Fruit fly (Drosophila melanogaster) whole organism, embryonic: ENCODE data around the gene DIP-alpha.

Source experiments
- Awh ChIP-seq: fragments of 200-800 bp; sonication (Bioruptor generic); IDR thresholded peaks from 2 replicates; pipeline ENCODE4, ENCODE4 v1.3.6; 2022; ENCODE audit warnings: missing biosample characterization, missing genetic modification characterization
- CG10959 ChIP-seq: fragments of 200-800 bp; sonication (Bioruptor generic); IDR thresholded peaks from 2 replicates; pipeline ENCODE4 v1.3.6; 2022; ENCODE audit warnings: missing biosample characterization, missing genetic modification characterization
- CG12071 ChIP-seq: fragments of 200-800 bp; sonication (Bioruptor generic); optimal IDR thresholded peaks from 3 replicates; lab custom pipeline; 2018; ENCODE audit warnings: missing biosample characterization, mild to moderate bottlenecking, missing genetic modification characterization
- CG12155 ChIP-seq: fragments of 200-800 bp; sonication (Bioruptor generic); optimal IDR thresholded peaks from 3 replicates; lab custom pipeline; 2016; ENCODE audit warnings: missing biosample characterization, missing genetic modification characterization
- CG14965 ChIP-seq: fragments of 200-800 bp; sonication (Bioruptor generic); optimal IDR thresholded peaks from 2 replicates; lab custom pipeline; 2016; ENCODE audit warnings: missing biosample characterization, missing genetic modification characterization, borderline replicate concordance
- CG16863 ChIP-seq: fragments of 200-800 bp; sonication (Bioruptor generic); optimal IDR thresholded peaks from 3 replicates; lab custom pipeline; 2016; ENCODE audit warnings: missing biosample characterization, missing genetic modification characterization
- CG17186 ChIP-seq: fragments of 200-800 bp; sonication (Bioruptor generic); optimal IDR thresholded peaks from 3 replicates; lab custom pipeline; 2017; ENCODE audit warnings: missing biosample characterization, missing genetic modification reagents, missing genetic modification characterization
- CG17328 ChIP-seq: fragments of 200-800 bp; sonication (Bioruptor generic); IDR thresholded peaks from 2 replicates; pipeline ENCODE4 v1.3.6; 2022; ENCODE audit warnings: missing biosample characterization, missing genetic modification characterization
- CG18599 ChIP-seq: fragments of 200-800 bp; sonication (Bioruptor generic); optimal IDR thresholded peaks from 3 replicates; lab custom pipeline; 2017; ENCODE audit warnings: missing biosample characterization, missing genetic modification characterization, mild to moderate bottlenecking, moderate library complexity, missing genetic modification reagents
- CG18619 ChIP-seq: fragments of 200-800 bp; sonication (Bioruptor generic); optimal IDR thresholded peaks from 3 replicates; lab custom pipeline; 2017; ENCODE audit warnings: missing biosample characterization, mild to moderate bottlenecking, missing genetic modification characterization
- CG2129 ChIP-seq: fragments of 200-800 bp; sonication (Bioruptor generic); IDR thresholded peaks from 2 replicates; pipeline ENCODE4 v1.3.6; 2022; ENCODE audit warnings: missing biosample characterization, missing genetic modification characterization; ENCODE audit not compliant: partially characterized antibody
- CG2199 ChIP-seq: fragments of 200-800 bp; sonication (Bioruptor generic); IDR thresholded peaks from 3 replicates; pipeline ENCODE4 v1.3.6; 2022; ENCODE audit warnings: missing biosample characterization, missing genetic modification characterization
- CG30403 ChIP-seq: fragments of 200-800 bp; sonication (Bioruptor generic); optimal IDR thresholded peaks from 3 replicates; lab custom pipeline; 2016; ENCODE audit warnings: missing biosample characterization, missing genetic modification characterization
- CG32767 ChIP-seq: fragments of 200-800 bp; sonication (Bioruptor generic); IDR thresholded peaks from 2 replicates; pipeline ENCODE4 v1.3.6; 2022; ENCODE audit warnings: missing biosample characterization, missing genetic modification characterization
- CG4360 ChIP-seq: fragments of 200-800 bp; sonication (Bioruptor generic); IDR thresholded peaks from 2 replicates; pipeline ENCODE4 v1.3.6; 2022; ENCODE audit warnings: missing biosample characterization, missing genetic modification characterization
- CG43689 ChIP-seq: fragments of 200-800 bp; sonication (Bioruptor generic); IDR thresholded peaks from 2 replicates; pipeline ENCODE4 v1.3.6; 2022; ENCODE audit warnings: missing biosample characterization, missing genetic modification characterization
- CG4424 ChIP-seq: fragments of 200-800 bp; sonication (Bioruptor generic); optimal IDR thresholded peaks from 3 replicates; lab custom pipeline; 2016; ENCODE audit warnings: missing biosample characterization, missing genetic modification characterization
- CG4730 ChIP-seq: fragments of 200-800 bp; sonication (Bioruptor generic); IDR thresholded peaks from 2 replicates; pipeline ENCODE4 v1.3.6; 2022; ENCODE audit warnings: missing biosample characterization, missing genetic modification characterization
- CG8765 ChIP-seq: fragments of 200-800 bp; sonication (Bioruptor generic); IDR thresholded peaks from 2 replicates; pipeline ENCODE4 v1.3.6; 2022; ENCODE audit warnings: missing biosample characterization, missing genetic modification characterization
- Dbx ChIP-seq: fragments of 200-800 bp; sonication (Bioruptor generic); IDR thresholded peaks from 3 replicates; pipeline ENCODE4 v1.3.6; 2022; ENCODE audit warnings: missing biosample characterization, missing genetic modification characterization
- Doc2 ChIP-seq: fragments of 200-800 bp; sonication (Bioruptor generic); IDR thresholded peaks from 2 replicates; pipeline ENCODE4 v1.3.6; 2022; ENCODE audit warnings: missing biosample characterization, missing genetic modification characterization
- Hr78 ChIP-seq, 2 experiments: fragments of 200-800 bp in 1 of 2; fragments of >200 bp in 1 of 2; sonication (Bioruptor generic) in 1 of 2; optimal IDR thresholded peaks; 2 replicates each; lab custom pipeline; 2017 to 2019; ENCODE audit warnings: missing biosample characterization in 2 of 2, missing genetic modification characterization in 2 of 2, mild to moderate bottlenecking in 1 of 2, moderate library complexity in 1 of 2
- Kr ChIP-seq: fragments of 200-800 bp; sonication (Bioruptor generic); optimal IDR thresholded peaks from 2 replicates; lab custom pipeline; 2017; ENCODE audit warnings: missing biosample characterization, mild to moderate bottlenecking, missing genetic modification characterization
- Lpt ChIP-seq: fragments of >200 bp; optimal IDR thresholded peaks from 2 replicates; lab custom pipeline; 2018; ENCODE audit warnings: missing biosample characterization, missing genetic modification characterization
- MBD-R2 ChIP-seq: fragments of 200-800 bp; sonication (Bioruptor generic); IDR thresholded peaks from 2 replicates; pipeline ENCODE4 v1.3.6; 2022; ENCODE audit warnings: missing biosample characterization, missing genetic modification characterization
- Oaz ChIP-seq: fragments of 200-800 bp; sonication (Bioruptor generic); IDR thresholded peaks from 2 replicates; pipeline ENCODE4 v1.3.6; 2022; ENCODE audit warnings: missing biosample characterization, missing genetic modification characterization
- Ravus ChIP-seq: fragments of 200-800 bp; sonication (Bioruptor generic); IDR thresholded peaks from 2 replicates; pipeline ENCODE4 v1.3.6; 2022; ENCODE audit warnings: missing biosample characterization, missing genetic modification characterization
- Stat92E ChIP-seq, 3 experiments: fragments of >200 bp in 2 of 3; fragments of 200-800 bp in 1 of 3; sonication (Bioruptor generic) in 1 of 3; optimal IDR thresholded peaks; 2 replicates each; lab custom pipeline; 2017 to 2019; ENCODE audit warnings: missing biosample characterization in 3 of 3, missing genetic modification characterization in 3 of 3, mild to moderate bottlenecking in 1 of 3, moderate library complexity in 1 of 3
- Taf1 ChIP-seq: fragments of 200-800 bp; sonication (Bioruptor generic); IDR thresholded peaks from 2 replicates; pipeline ENCODE4 v1.3.6; 2022; ENCODE audit warnings: missing biosample characterization, missing genetic modification characterization
- al ChIP-seq: fragments of 200-800 bp; sonication (Bioruptor generic); IDR thresholded peaks from 2 replicates; pipeline ENCODE4 v1.3.6; 2022; ENCODE audit warnings: missing biosample characterization, missing genetic modification characterization
- ato ChIP-seq: fragments of 200-800 bp; sonication (Bioruptor generic); IDR thresholded peaks from 2 replicates; pipeline ENCODE4 v1.3.6; 2022; ENCODE audit warnings: missing biosample characterization, missing genetic modification characterization; ENCODE audit not compliant: partially characterized antibody
- dysf ChIP-seq: fragments of 200-800 bp; sonication (Bioruptor generic); IDR thresholded peaks from 3 replicates; pipeline ENCODE4 v1.3.6; 2022; ENCODE audit warnings: missing biosample characterization, missing genetic modification characterization
- exex ChIP-seq: fragments of 200-800 bp; sonication (Bioruptor generic); optimal IDR thresholded peaks from 4 replicates; lab custom pipeline; 2018; ENCODE audit warnings: missing biosample characterization, mild to moderate bottlenecking, missing genetic modification characterization, moderate library complexity
- hth ChIP-seq: fragments of >200 bp; optimal IDR thresholded peaks from 2 replicates; lab custom pipeline; 2017; ENCODE audit warnings: inconsistent platforms
- jing ChIP-seq: fragments of 200-800 bp; sonication (Bioruptor generic); optimal IDR thresholded peaks from 2 replicates; lab custom pipeline; 2018; ENCODE audit warnings: missing biosample characterization, mild to moderate bottlenecking, missing genetic modification characterization
- kah ChIP-seq: fragments of 200-800 bp; sonication (Bioruptor generic); optimal IDR thresholded peaks from 2 replicates; lab custom pipeline; 2018; ENCODE audit warnings: missing biosample characterization, mild to moderate bottlenecking, missing genetic modification characterization
- lab ChIP-seq: fragments of 200-800 bp; sonication (Bioruptor generic); optimal IDR thresholded peaks from 3 replicates; lab custom pipeline; 2017; ENCODE audit warnings: missing biosample characterization, missing genetic modification characterization, mild to moderate bottlenecking, moderate library complexity, missing genetic modification reagents
- lilli ChIP-seq: fragments of 200-800 bp; sonication (Bioruptor generic); optimal IDR thresholded peaks from 3 replicates; lab custom pipeline; 2016; ENCODE audit warnings: missing biosample characterization, missing genetic modification characterization
- lola ChIP-seq, 3 experiments: fragments of >200 bp in 2 of 3; fragments of 200-800 bp in 1 of 3; sonication (Bioruptor generic) in 1 of 3; optimal IDR thresholded peaks; 2 replicates each; lab custom pipeline; 2017 to 2019; ENCODE audit warnings: missing biosample characterization in 3 of 3, missing genetic modification characterization in 3 of 3, mild to moderate bottlenecking in 1 of 3, moderate library complexity in 1 of 3
- pan ChIP-seq, 4 experiments: fragments of >200 bp in 3 of 4; fragments of 200-800 bp in 1 of 4; sonication (Bioruptor generic) in 1 of 4; optimal IDR thresholded peaks in 3 of 4; IDR thresholded peaks in 1 of 4; 2 replicates each; pipeline versions ENCODE4 v1.3.6 to Lab custom; 2017 to 2022; ENCODE audit warnings: missing biosample characterization in 2 of 4, missing genetic modification characterization in 2 of 4, mixed read lengths in 1 of 4
- pho ChIP-seq: fragments of 200-800 bp; sonication (Bioruptor generic); optimal IDR thresholded peaks from 2 replicates; lab custom pipeline; 2016; ENCODE audit warnings: missing biosample characterization, missing genetic modification characterization
- pum ChIP-seq: fragments of 200-800 bp; sonication (Bioruptor generic); optimal IDR thresholded peaks from 2 replicates; lab custom pipeline; 2016; ENCODE audit warnings: missing biosample characterization, missing genetic modification characterization
- repo ChIP-seq: fragments of 200-800 bp; sonication (Bioruptor generic); optimal IDR thresholded peaks from 2 replicates; lab custom pipeline; 2016; ENCODE audit warnings: missing biosample characterization, missing genetic modification characterization
- sd ChIP-seq: fragments of 200-800 bp; sonication (Bioruptor generic); optimal IDR thresholded peaks from 3 replicates; lab custom pipeline; 2018; ENCODE audit warnings: missing biosample characterization, mild to moderate bottlenecking, missing genetic modification characterization, moderate library complexity
- slou ChIP-seq: fragments of 200-800 bp; sonication (Bioruptor generic); optimal IDR thresholded peaks from 3 replicates; lab custom pipeline; 2016; ENCODE audit warnings: missing biosample characterization, missing genetic modification characterization
- sqz ChIP-seq: fragments of 200-800 bp; sonication (Bioruptor generic); optimal IDR thresholded peaks from 3 replicates; lab custom pipeline; 2018; ENCODE audit warnings: missing biosample characterization, mild to moderate bottlenecking, missing genetic modification characterization
- trh ChIP-seq: fragments of 200-800 bp; sonication (Bioruptor generic); optimal IDR thresholded peaks from 2 replicates; lab custom pipeline; 2016; ENCODE audit warnings: missing biosample characterization, missing genetic modification characterization
- unc-4 ChIP-seq: fragments of 200-800 bp; sonication (Bioruptor generic); IDR thresholded peaks from 2 replicates; pipeline ENCODE4 v1.3.6; 2022; ENCODE audit warnings: missing biosample characterization, missing genetic modification characterization; ENCODE audit not compliant: partially characterized antibody
- vvl ChIP-seq: fragments of 200-800 bp; sonication (Bioruptor generic); IDR thresholded peaks from 2 replicates; pipeline ENCODE4 v1.3.6; 2022; ENCODE audit warnings: missing biosample characterization, missing genetic modification characterization
- wor ChIP-seq: fragments of 200-800 bp; sonication (Bioruptor generic); IDR thresholded peaks from 2 replicates; pipeline ENCODE4 v1.3.6; 2022; ENCODE audit warnings: missing biosample characterization, missing genetic modification characterization

Gene DIP-alpha

DNA sequence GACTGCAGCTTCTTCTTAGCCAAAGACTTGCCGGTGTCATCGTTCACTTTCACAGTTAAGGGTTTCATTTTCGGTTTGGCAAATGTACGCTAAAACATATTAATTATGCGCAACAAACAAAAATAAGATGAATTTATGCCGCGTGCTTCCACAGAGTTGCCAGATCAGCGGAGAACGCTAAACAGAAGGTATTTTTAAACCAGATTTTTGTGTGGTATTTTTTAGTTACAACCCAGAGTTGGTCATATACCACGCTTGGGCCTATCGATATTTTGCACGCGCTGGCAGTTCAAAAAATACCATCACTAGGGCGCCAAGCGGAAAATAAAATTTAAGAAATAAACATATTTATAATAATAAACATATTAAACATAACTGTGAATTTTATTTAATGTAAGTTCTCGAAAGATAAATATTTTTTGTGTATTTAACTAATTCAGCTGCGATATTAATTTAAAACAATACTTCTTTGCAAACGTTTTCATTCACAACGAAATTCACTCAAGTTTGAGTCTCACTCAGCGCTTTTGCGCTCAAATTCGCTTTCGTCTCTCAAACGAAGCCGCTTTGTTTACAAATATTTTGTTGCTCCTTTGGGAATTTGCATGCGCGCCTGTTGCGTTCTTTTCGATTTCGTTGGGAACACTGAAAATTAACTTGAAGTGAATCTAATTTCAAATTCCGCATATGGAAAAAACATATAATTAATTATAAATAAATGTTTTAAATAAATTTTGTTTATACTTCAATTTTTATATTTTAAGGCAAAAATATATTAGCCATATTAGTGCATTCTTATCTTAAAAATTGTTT lies 2.2 kb upstream of the DIP-alpha start, which contains the start of gene CG2875 (continued):
- no peak for TF ChIP-seq CG4360 (GFP tag; lab: Robert Waterston, UW)
- no peak for TF ChIP-seq CG18599
- TF ChIP-seq CG12071 (GFP tag; lab: Kevin White, UChicago): no peak
- no peak for TF ChIP-seq CG2199 (GFP tag; lab: Robert Waterston, UW)
- TF ChIP-seq Taf1 (GFP tag; lab: Robert Waterston, UW): no peak
- TF ChIP-seq CG4730 (GFP tag; lab: Robert Waterston, UW): no peak
- no peak for TF ChIP-seq Doc2 (GFP tag; lab: Robert Waterston, UW)
- TF ChIP-seq unc-4 (GFP tag; lab: Robert Waterston, UW): peak; percentile 84
- no peak for TF ChIP-seq CG14965 (GFP tag; lab: Kevin White, UChicago)
- no peak for TF ChIP-seq Stat92E (GFP tag; optimal IDR thresholded peaks at IDR 0.05; lab: Kevin White, UChicago)
- TF ChIP-seq hth (lab: Kevin White, UChicago): no peak
- no peak for TF ChIP-seq jing (GFP tag; lab: Kevin White, UChicago)
- TF ChIP-seq kah: no peak
- TF ChIP-seq CG43689 (GFP tag; lab: Robert Waterston, UW): no peak
- no peak for TF ChIP-seq dysf (GFP tag; lab: Robert Waterston, UW)
- TF ChIP-seq pum (GFP tag; lab: Kevin White, UChicago): no peak
- TF ChIP-seq CG16863 (GFP tag; lab: Kevin White, UChicago): no peak
- TF ChIP-seq exex (tag; lab: Kevin White, UChicago): no peak
- TF ChIP-seq ato (GFP tag; lab: Robert Waterston, UW): no peak
- TF ChIP-seq CG12155 (GFP tag; lab: Kevin White, UChicago): no peak
- no peak for TF ChIP-seq CG10959 (GFP tag; lab: Robert Waterston, UW)
- TF ChIP-seq CG8765 (GFP tag; lab: Robert Waterston, UW): no peak
- TF ChIP-seq slou (GFP tag; lab: Kevin White, UChicago): no peak
- no peak for TF ChIP-seq CG30403 (GFP tag; lab: Kevin White, UChicago)
- no peak for TF ChIP-seq Ravus
- no peak for TF ChIP-seq repo (GFP tag; lab: Kevin White, UChicago)
- TF ChIP-seq sqz (GFP tag; lab: Kevin White, UChicago): no peak
- TF ChIP-seq lilli: no peak
- TF ChIP-seq pho (GFP tag; lab: Kevin White, UChicago): no peak
- no peak for TF ChIP-seq CG32767 (GFP tag; lab: Robert Waterston, UW)
- TF ChIP-seq pan (optimal IDR thresholded peaks at IDR 0.05; lab: Kevin White, UChicago): no peak
- TF ChIP-seq pan (GFP tag; optimal IDR thresholded peaks at IDR 0.05 in 1 of 2, IDR thresholded peaks at IDR 0.05 in 1 of 2): no peak
- TF ChIP-seq CG18619: no peak
- TF ChIP-seq Awh (GFP tag; lab: Robert Waterston, UW): no peak
- TF ChIP-seq CG2129 (GFP tag; lab: Robert Waterston, UW): peak; percentile 30
- no peak for TF ChIP-seq CG4424 (GFP tag; lab: Kevin White, UChicago)
- TF ChIP-seq vvl (GFP tag; lab: Robert Waterston, UW): no peak
- no peak for TF ChIP-seq Hr78 (GFP tag; optimal IDR thresholded peaks at IDR 0.05; lab: Kevin White, UChicago)
- no peak for TF ChIP-seq wor (GFP tag; lab: Robert Waterston, UW)
- TF ChIP-seq al: no peak
- TF ChIP-seq MBD-R2 (GFP tag; lab: Robert Waterston, UW): peak; percentile 76
- peak; percentile 24 for TF ChIP-seq CG17186 (GFP tag; lab: Kevin White, UChicago)
- TF ChIP-seq Dbx (GFP tag; lab: Robert Waterston, UW): no peak
- peak; percentile 74 for TF ChIP-seq sd (tag; lab: Kevin White, UChicago)
- TF ChIP-seq Oaz: no peak
- no peak for TF ChIP-seq trh (GFP tag; lab: Kevin White, UChicago)
- TF ChIP-seq Kr: no peak
- TF ChIP-seq Lpt: no peak
- no peak for TF ChIP-seq lola (GFP tag; optimal IDR thresholded peaks at IDR 0.05; lab: Kevin White, UChicago)
- no peak for TF ChIP-seq CG17328
- no peak for TF ChIP-seq lab (GFP tag; lab: Kevin White, UChicago)
